Worm (Caenorhabditis elegans) whole organism, mixed stage, embryonic: ENCODE data around the gene Y8A9A.2.

Source experiments
- hlh-1 ChIP-seq: fragments of 150-350 bp; optimal IDR thresholded peaks from 2 replicates; lab custom pipeline; 2014; ENCODE audit warnings: missing biosample characterization, missing genetic modification reagents, missing genetic modification characterization
- unc-120 ChIP-seq: sonication (generic microtip); optimal IDR thresholded peaks from 2 replicates; lab custom pipeline; 2017; ENCODE audit warnings: missing genetic modification characterization, missing compliant biosample characterization; ENCODE audit not compliant: poor library complexity, severe bottlenecking

DNA sequence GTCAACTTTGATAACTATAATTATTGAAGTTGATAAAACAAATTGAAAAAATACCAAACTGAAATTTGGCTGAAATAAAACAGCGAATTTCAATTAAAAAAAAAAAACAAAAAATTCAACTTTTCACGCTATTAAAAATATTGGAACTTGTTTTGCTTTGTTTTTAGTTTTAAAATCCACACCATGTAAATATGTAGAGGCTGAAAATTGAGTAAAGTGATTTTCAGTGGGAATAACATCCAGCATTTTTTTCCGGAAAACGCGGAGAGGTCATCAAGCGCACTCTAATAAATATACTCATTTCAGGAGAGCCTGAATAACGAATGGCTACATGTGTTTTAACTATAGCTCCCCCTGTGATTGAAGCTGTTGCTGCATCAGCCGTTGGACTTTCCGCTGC is 41.8 kb upstream of the Y8A9A.2 start, which contains the start of gene rcd-1:
- TF ChIP-seq hlh-1 (no peak), unc-120 (no peak)
